Worm (Caenorhabditis elegans) whole organism, L3 larva: ENCODE results near the gene Y5F2A.4.
A peak's percentile ranks its signal among the peaks of the same experiment; 100 is the strongest.

ENCODE experiments used
- R02D3.7 ChIP-seq: fragments of 150-350 bp; optimal IDR thresholded peaks from 2 replicates; lab custom pipeline; 2014; ENCODE audit warnings: missing biosample characterization, missing genetic modification characterization
- ama-1 ChIP-seq: fragments of 150-350 bp; optimal IDR thresholded peaks from 2 replicates; lab custom pipeline; 2018
- ceh-82 ChIP-seq: fragments of 150-350 bp; optimal IDR thresholded peaks from 2 replicates; lab custom pipeline; 2014; ENCODE audit warnings: missing biosample characterization, missing genetic modification characterization
- ceh-9 ChIP-seq: sonication (generic microtip); optimal IDR thresholded peaks from 2 replicates; lab custom pipeline; 2018; ENCODE audit warnings: missing biosample characterization, missing genetic modification characterization
- egl-5 ChIP-seq: fragments of 150-350 bp; optimal IDR thresholded peaks from 2 replicates; lab custom pipeline; 2017; ENCODE audit warnings: missing biosample characterization, missing genetic modification reagents, missing genetic modification characterization, inconsistent platforms
- elt-1 ChIP-seq: fragments of 150-350 bp; optimal IDR thresholded peaks from 2 replicates; lab custom pipeline; 2014; ENCODE audit warnings: missing biosample characterization, missing genetic modification characterization
- elt-3 ChIP-seq, 3 experiments: fragments of 150-350 bp in 1 of 3; sonication (generic microtip) in 2 of 3; optimal IDR thresholded peaks; 2 replicates in 2 of 3; 4 replicates in 1 of 3; lab custom pipeline; 2014 to 2017; ENCODE audit warnings: missing biosample characterization in 3 of 3, missing genetic modification characterization in 3 of 3
- fkh-10 ChIP-seq: sonication (generic microtip); optimal IDR thresholded peaks from 2 replicates; lab custom pipeline; 2017; ENCODE audit warnings: missing biosample characterization, missing genetic modification reagents, missing genetic modification characterization
- fkh-2 ChIP-seq: fragments of 150-350 bp; optimal IDR thresholded peaks from 2 replicates; lab custom pipeline; 2014; ENCODE audit warnings: missing biosample characterization, missing genetic modification reagents, missing genetic modification characterization
- fos-1 ChIP-seq: fragments of 150-350 bp; optimal IDR thresholded peaks from 2 replicates; lab custom pipeline; 2014; ENCODE audit warnings: missing biosample characterization, missing genetic modification characterization
- hmg-11 ChIP-seq: sonication (generic microtip); optimal IDR thresholded peaks from 2 replicates; lab custom pipeline; 2016; ENCODE audit warnings: missing genetic modification characterization, missing compliant biosample characterization
- jun-1 ChIP-seq: fragments of 150-350 bp; optimal IDR thresholded peaks from 2 replicates; lab custom pipeline; 2014; ENCODE audit warnings: missing biosample characterization, missing genetic modification reagents, missing genetic modification characterization
- lin-15B ChIP-seq: fragments of 150-350 bp; optimal IDR thresholded peaks from 2 replicates; lab custom pipeline; 2014; ENCODE audit warnings: missing biosample characterization, missing genetic modification characterization
- lsy-12 ChIP-seq: sonication (generic microtip); optimal IDR thresholded peaks from 2 replicates; lab custom pipeline; 2016; ENCODE audit warnings: mild to moderate bottlenecking, missing genetic modification characterization, missing compliant biosample characterization
- mml-1 ChIP-seq: fragments of 150-350 bp; sonication (generic microtip); optimal IDR thresholded peaks from 3 replicates; lab custom pipeline; 2014; ENCODE audit warnings: missing biosample characterization, missing genetic modification characterization
- nfya-1 ChIP-seq: sonication (generic microtip); optimal IDR thresholded peaks from 2 replicates; lab custom pipeline; 2017; ENCODE audit warnings: missing genetic modification characterization, mild to moderate bottlenecking, missing compliant biosample characterization, antibody characterized with exemption, moderate library complexity; ENCODE audit not compliant: insufficient read depth
- nhr-11 ChIP-seq: fragments of 150-350 bp; optimal IDR thresholded peaks from 2 replicates; lab custom pipeline; 2014; ENCODE audit warnings: missing biosample characterization, missing genetic modification characterization
- nhr-12 ChIP-seq: fragments of 150-350 bp; optimal IDR thresholded peaks from 2 replicates; lab custom pipeline; 2014; ENCODE audit warnings: missing biosample characterization, missing genetic modification characterization
- nhr-237 ChIP-seq: fragments of 150-350 bp; optimal IDR thresholded peaks from 2 replicates; lab custom pipeline; 2014; ENCODE audit warnings: missing biosample characterization, missing genetic modification characterization
- nhr-25 ChIP-seq: sonication (generic microtip); optimal IDR thresholded peaks from 2 replicates; lab custom pipeline; 2017; ENCODE audit warnings: missing biosample characterization, missing genetic modification characterization
- nhr-43 ChIP-seq: sonication (generic microtip); optimal IDR thresholded peaks from 2 replicates; lab custom pipeline; 2016; ENCODE audit warnings: mild to moderate bottlenecking, missing genetic modification characterization, missing compliant biosample characterization; ENCODE audit not compliant: poor library complexity, severe bottlenecking
- nhr-67 ChIP-seq: fragments of 150-350 bp; optimal IDR thresholded peaks from 2 replicates; lab custom pipeline; 2014; ENCODE audit warnings: missing biosample characterization, missing genetic modification characterization
- pha-4 ChIP-seq: fragments of 150-350 bp; optimal IDR thresholded peaks from 2 replicates; lab custom pipeline; 2014; ENCODE audit warnings: missing biosample characterization, missing genetic modification reagents, missing genetic modification characterization
- pqm-1 ChIP-seq: fragments of 150-350 bp; optimal IDR thresholded peaks from 2 replicates; lab custom pipeline; 2017; ENCODE audit warnings: missing biosample characterization, missing genetic modification characterization, inconsistent platforms
- sea-2 ChIP-seq: fragments of 150-350 bp; sonication (generic microtip); optimal IDR thresholded peaks from 4 replicates; lab custom pipeline; 2014; ENCODE audit warnings: missing biosample characterization, missing genetic modification reagents, missing genetic modification characterization
- snpc-4 ChIP-seq: fragments of 150-350 bp; optimal IDR thresholded peaks from 2 replicates; lab custom pipeline; 2014; ENCODE audit warnings: missing biosample characterization, missing genetic modification characterization
- unc-62 ChIP-seq: fragments of 150-350 bp; sonication (generic microtip); optimal IDR thresholded peaks from 4 replicates; lab custom pipeline; 2014; ENCODE audit warnings: missing biosample characterization, missing genetic modification reagents, missing genetic modification characterization
- zag-1 ChIP-seq: fragments of 150-350 bp; optimal IDR thresholded peaks from 2 replicates; lab custom pipeline; 2014; ENCODE audit warnings: missing biosample characterization, missing genetic modification characterization
- ztf-11 ChIP-seq: fragments of 150-350 bp; optimal IDR thresholded peaks from 2 replicates; lab custom pipeline; 2014; ENCODE audit warnings: missing biosample characterization, missing genetic modification characterization

The Y5F2A.4 gene

DNA sequence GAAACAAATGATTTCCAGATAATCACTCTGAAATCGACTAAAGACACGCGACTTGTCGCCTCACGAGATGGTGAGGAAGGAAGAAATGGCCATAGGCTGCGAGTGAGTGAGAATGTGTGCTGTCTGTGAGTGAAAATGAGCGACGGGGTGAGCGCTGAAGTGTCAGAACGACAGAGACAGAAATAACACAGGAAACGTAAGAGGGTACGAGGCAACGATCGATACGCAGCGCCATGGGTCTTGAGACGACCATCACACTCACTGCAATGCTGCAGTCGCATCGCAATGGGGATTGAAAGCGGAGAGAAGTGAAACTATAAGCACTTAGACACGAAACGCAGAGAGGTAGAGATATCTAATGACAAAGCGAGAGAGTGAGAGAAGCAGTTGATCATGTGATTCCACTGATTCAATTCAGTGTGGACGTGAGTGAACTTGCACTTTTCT, 4.4 kb upstream of the Y5F2A.4 start (continued):
- TF ChIP-seq fkh-2 (tag; lab: Kevin White, UChicago) (peak; percentile 37), elt-1 (tag; lab: Kevin White, UChicago) (peak; percentile 12), jun-1 (tag; lab: Kevin White, UChicago) (peak; percentile 92), ztf-11 (tag; lab: Kevin White, UChicago) (no peak), hmg-11 (tag; lab: Kevin White, UChicago) (peak; percentile 99), lin-15B (tag; lab: Kevin White, UChicago) (peak; percentile 83), fos-1 (tag; lab: Kevin White, UChicago) (no peak), nhr-12 (tag; lab: Kevin White, UChicago) (no peak)
- TF ChIP-seq, all 47 proteins: peak for 34

DNA sequence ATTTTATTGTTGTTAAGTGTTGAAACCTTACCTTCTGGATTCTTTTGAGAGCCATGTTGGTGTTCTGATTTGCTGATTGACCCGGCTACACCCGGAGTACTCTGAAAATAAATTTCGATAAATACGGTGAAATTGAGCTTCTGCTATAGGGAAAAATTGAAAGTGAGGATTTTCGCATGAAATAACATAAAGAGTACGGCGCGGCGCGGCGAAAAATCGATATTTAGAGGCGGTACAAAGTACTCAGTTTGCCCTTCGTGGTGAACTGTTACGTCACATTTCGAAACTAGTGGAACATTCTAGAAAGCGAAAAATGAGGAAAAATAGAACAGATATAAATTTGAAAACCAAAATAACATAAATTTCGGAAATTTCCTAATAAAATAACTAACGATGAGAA, 3.8 kb upstream of the Y5F2A.4 start, which contains the start of gene let-70:
Gene let-70, minus strand, starts transcription at position 101 of the 400 bp plus-strand sequence.
- TF ChIP-seq ceh-9 (tag; lab: Kevin White, UChicago) (no peak), pqm-1 (tag; lab: Kevin White, UChicago) (no peak), ceh-82 (tag; lab: Kevin White, UChicago) (no peak), zag-1 (no peak), ama-1 (lab: Kevin White, UChicago) (no peak), unc-62 (GFP tag; lab: Kevin White, UChicago) (no peak), pha-4 (tag; lab: Kevin White, UChicago) (no peak), sea-2 (no peak), nhr-11 (tag; lab: Kevin White, UChicago) (no peak), elt-3 (tag; optimal IDR thresholded peaks at IDR 0.05; lab: Kevin White, UChicago) (no peak), nhr-25 (tag; lab: Kevin White, UChicago) (no peak), fkh-10 (GFP tag; lab: Kevin White, UChicago) (no peak), mml-1 (tag; lab: Kevin White, UChicago) (no peak)

DNA sequence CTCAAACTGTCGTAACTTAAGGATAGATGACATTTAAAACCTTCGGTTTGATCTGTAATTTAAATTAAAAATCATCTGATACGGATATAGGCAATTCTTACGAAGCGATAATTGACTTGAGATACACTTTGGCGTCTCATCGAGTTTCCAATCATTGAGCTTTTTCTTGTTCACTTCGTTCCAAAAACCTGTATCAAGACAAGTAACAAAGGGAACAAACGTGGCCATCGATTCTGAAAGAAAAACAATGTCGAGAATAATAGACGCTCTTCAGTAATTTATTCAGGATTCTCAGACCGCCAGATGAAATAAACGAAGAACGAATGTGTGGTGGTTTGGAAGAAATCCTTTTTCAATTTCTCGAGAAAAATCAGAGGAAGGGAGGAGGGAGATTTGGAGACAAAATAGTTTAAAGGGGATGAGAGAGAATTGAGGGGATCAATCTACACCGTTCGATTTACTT, 2.5 kb upstream of the Y5F2A.4 start, which contains the start of gene atg-7:
Gene atg-7, minus strand, starts transcription at position 233 of the 463 bp plus-strand sequence.
- TF ChIP-seq ama-1 (lab: Kevin White, UChicago) (peak; percentile 94), snpc-4 (no peak), pha-4 (tag; lab: Kevin White, UChicago) (peak; percentile 13), lsy-12 (tag; lab: Kevin White, UChicago) (peak; percentile 18)

DNA sequence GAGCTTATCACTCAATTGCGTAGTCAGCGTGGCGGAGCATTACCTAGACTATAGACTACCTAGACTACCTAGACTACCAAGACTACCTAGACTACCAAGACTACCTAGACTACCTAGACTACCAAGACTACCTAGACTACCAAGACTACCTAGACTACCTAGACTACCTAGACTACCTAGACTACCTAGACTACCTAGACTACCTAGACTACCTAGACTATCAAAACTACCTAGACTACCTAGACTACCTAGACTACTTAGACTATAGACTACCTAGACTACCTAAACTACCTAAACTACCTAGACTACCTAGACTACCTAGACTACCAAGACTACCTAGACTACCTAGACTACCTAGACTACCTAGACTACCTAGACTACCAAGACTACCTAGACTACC, 7.5 kb downstream of the Y5F2A.4 start:
- TF ChIP-seq nhr-43 (tag; lab: Kevin White, UChicago) (peak; percentile 49), nhr-237 (tag; lab: Kevin White, UChicago) (peak; percentile 91)

DNA sequence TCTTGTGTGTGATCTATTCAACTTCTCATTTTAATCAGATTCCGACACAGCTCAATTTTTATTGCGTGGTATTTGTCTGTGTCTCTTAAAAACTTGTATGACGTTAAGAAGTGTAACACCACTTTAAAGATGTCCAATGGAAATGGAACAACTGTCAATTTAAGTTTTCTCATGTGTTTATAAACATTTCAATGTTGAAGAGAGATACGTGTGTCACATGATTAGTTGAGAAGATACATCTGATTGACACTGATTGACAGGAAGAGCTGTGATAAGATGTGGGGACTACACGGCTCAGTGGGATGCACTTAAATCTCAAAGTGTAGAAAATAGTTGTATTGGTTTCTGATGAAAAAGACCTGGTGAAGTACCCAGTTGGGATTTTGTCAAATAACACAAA, 10.1 kb downstream of the Y5F2A.4 start:
- TF ChIP-seq R02D3.7 (tag; lab: Kevin White, UChicago) = no peak
- TF ChIP-seq ceh-9 (tag; lab: Kevin White, UChicago) = no peak
- no peak for TF ChIP-seq fkh-10 (GFP tag; lab: Kevin White, UChicago)
- no peak for TF ChIP-seq zag-1
- peak; percentile 47 for TF ChIP-seq nfya-1 (tag; lab: Kevin White, UChicago)
- TF ChIP-seq elt-3 (tag; optimal IDR thresholded peaks at IDR 0.05; lab: Kevin White, UChicago) = no peak
- peak; percentile 83 for TF ChIP-seq unc-62 (GFP tag; lab: Kevin White, UChicago)
- peak; percentile 40 for TF ChIP-seq egl-5
- peak; percentile 68 for TF ChIP-seq nhr-11 (tag; lab: Kevin White, UChicago)

DNA sequence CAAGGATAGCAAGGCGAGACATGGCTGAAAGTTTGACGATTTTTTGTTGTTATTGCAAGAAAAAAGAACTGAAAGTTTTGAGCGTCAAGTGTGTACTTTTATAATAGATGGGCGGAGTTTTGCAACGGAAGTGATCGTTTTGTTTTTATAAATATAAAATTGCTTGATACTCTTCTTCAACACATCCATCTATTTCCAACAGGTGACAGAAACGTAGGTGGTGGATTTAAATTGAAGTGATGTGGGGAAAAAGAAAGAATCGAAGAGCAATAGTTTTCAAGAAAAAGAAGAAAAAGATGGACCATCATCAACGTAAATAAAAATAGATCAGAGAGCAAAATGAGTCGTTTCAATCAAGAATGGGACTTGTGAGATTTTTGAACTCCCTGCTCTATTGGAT, 11.4 kb downstream of the Y5F2A.4 start, which contains the start of gene ttr-17:
Gene ttr-17, minus strand, starts transcription at position 24 of the 400 bp plus-strand sequence.
- TF ChIP-seq nfya-1 (tag; lab: Kevin White, UChicago) (peak; percentile 4), unc-62 (GFP tag; lab: Kevin White, UChicago) (no peak)

DNA sequence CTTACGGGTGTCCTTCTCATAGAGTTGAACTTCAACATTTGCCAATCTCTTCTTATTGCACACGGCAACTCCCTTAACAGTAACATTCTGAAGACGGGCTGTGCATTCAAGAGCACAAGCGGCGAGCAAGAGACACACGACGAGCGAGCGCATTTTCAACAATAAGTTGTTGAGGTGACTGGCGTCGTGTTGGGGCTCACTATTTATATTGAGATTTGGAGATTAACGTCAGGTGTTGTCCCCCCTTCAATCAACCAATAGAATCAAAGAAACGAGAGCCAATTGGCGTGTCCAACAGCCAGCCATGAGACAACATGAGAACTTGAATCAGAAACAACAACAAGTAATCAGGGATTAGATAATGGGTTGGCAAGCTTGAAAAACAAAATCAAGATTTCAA, 14.4 kb downstream of the Y5F2A.4 start, which contains the start of gene ttr-16:
Gene ttr-16, minus strand, starts transcription at position 176 of the 400 bp plus-strand sequence.
- TF ChIP-seq nfya-1 (tag; lab: Kevin White, UChicago) = peak; percentile 84
- no peak for TF ChIP-seq nhr-67 (tag; lab: Kevin White, UChicago)
- no peak for TF ChIP-seq R02D3.7 (tag; lab: Kevin White, UChicago)
- peak; percentile 55 for TF ChIP-seq ama-1 (lab: Kevin White, UChicago)
- TF ChIP-seq egl-5 = peak; percentile 63
